Worm (Caenorhabditis elegans) whole organism, mixed stage, embryonic: ENCODE data around the gene chil-22.
A peak's percentile ranks its signal among the peaks of the same experiment; 100 is the strongest.

Experiments used
- M03D4.4 ChIP-seq: sonication (generic microtip); optimal IDR thresholded peaks from 2 replicates; lab custom pipeline; 2017; ENCODE audit warnings: mild to moderate bottlenecking, missing genetic modification characterization, missing compliant biosample characterization
- bed-3 ChIP-seq: fragments of 200-800 bp; sonication (Bioruptor generic); optimal IDR thresholded peaks from 3 replicates; lab custom pipeline; 2018; ENCODE audit warnings: mild to moderate bottlenecking, missing genetic modification characterization, moderate library complexity, missing compliant biosample characterization
- ceh-39 ChIP-seq: fragments of 150-350 bp; optimal IDR thresholded peaks from 2 replicates; lab custom pipeline; 2014; ENCODE audit warnings: missing biosample characterization, missing genetic modification characterization
- ceh-43 ChIP-seq: fragments of 200-800 bp; sonication (Bioruptor generic); optimal IDR thresholded peaks from 2 replicates; lab custom pipeline; 2018; ENCODE audit warnings: mild to moderate bottlenecking, missing genetic modification characterization, moderate library complexity, missing compliant biosample characterization
- ces-1 ChIP-seq: fragments of 150-350 bp; optimal IDR thresholded peaks from 2 replicates; lab custom pipeline; 2014; ENCODE audit warnings: missing biosample characterization, missing genetic modification reagents, missing genetic modification characterization
- cnd-1 ChIP-seq: fragments of 200-800 bp; sonication (Bioruptor generic); optimal IDR thresholded peaks from 2 replicates; lab custom pipeline; 2018; ENCODE audit warnings: mild to moderate bottlenecking, missing genetic modification characterization, missing compliant biosample characterization
- drap-1 ChIP-seq: fragments of 200-800 bp; sonication (Bioruptor generic); optimal IDR thresholded peaks from 3 replicates; lab custom pipeline; 2018; ENCODE audit warnings: mild to moderate bottlenecking, missing genetic modification characterization, missing compliant biosample characterization
- elt-3 ChIP-seq: fragments of 150-350 bp; optimal IDR thresholded peaks from 2 replicates; lab custom pipeline; 2014; ENCODE audit warnings: missing biosample characterization, missing genetic modification characterization
- flh-1 ChIP-seq: fragments of 200-800 bp; sonication (Bioruptor generic); optimal IDR thresholded peaks from 2 replicates; lab custom pipeline; 2018; ENCODE audit warnings: mild to moderate bottlenecking, missing genetic modification characterization, moderate library complexity, missing compliant biosample characterization
- ham-2 ChIP-seq: fragments of 200-800 bp; sonication (Bioruptor generic); optimal IDR thresholded peaks from 2 replicates; lab custom pipeline; 2018; ENCODE audit warnings: mild to moderate bottlenecking, missing genetic modification characterization, missing compliant biosample characterization
- hlh-1 ChIP-seq: fragments of 150-350 bp; optimal IDR thresholded peaks from 2 replicates; lab custom pipeline; 2014; ENCODE audit warnings: missing biosample characterization, missing genetic modification reagents, missing genetic modification characterization
- lin-13 ChIP-seq: fragments of 150-350 bp; optimal IDR thresholded peaks from 2 replicates; lab custom pipeline; 2014; ENCODE audit warnings: missing biosample characterization, missing genetic modification characterization
- lin-32 ChIP-seq: fragments of 200-800 bp; sonication (Bioruptor generic); optimal IDR thresholded peaks from 2 replicates; lab custom pipeline; 2018; ENCODE audit warnings: mild to moderate bottlenecking, missing genetic modification characterization, missing compliant biosample characterization
- lsy-2 ChIP-seq: fragments of 150-350 bp; optimal IDR thresholded peaks from 2 replicates; lab custom pipeline; 2014; ENCODE audit warnings: missing biosample characterization, missing genetic modification characterization
- mep-1 ChIP-seq: fragments of 150-350 bp; optimal IDR thresholded peaks from 2 replicates; lab custom pipeline; 2017; ENCODE audit warnings: missing biosample characterization, missing genetic modification reagents, missing genetic modification characterization, inconsistent platforms
- mls-2 ChIP-seq: sonication (generic microtip); optimal IDR thresholded peaks from 2 replicates; lab custom pipeline; 2016; ENCODE audit warnings: mild to moderate bottlenecking, missing genetic modification characterization, moderate library complexity, missing compliant biosample characterization
- nhr-12 ChIP-seq: fragments of 150-350 bp; optimal IDR thresholded peaks from 2 replicates; lab custom pipeline; 2014; ENCODE audit warnings: missing biosample characterization, missing genetic modification characterization
- nhr-2 ChIP-seq: fragments of 150-350 bp; optimal IDR thresholded peaks from 2 replicates; lab custom pipeline; 2014; ENCODE audit warnings: missing biosample characterization, missing genetic modification characterization
- nhr-28 ChIP-seq: fragments of 150-350 bp; optimal IDR thresholded peaks from 2 replicates; lab custom pipeline; 2014; ENCODE audit warnings: missing biosample characterization, missing genetic modification characterization
- nhr-76 ChIP-seq: sonication (generic microtip); optimal IDR thresholded peaks from 2 replicates; lab custom pipeline; 2017; ENCODE audit warnings: missing biosample characterization, missing genetic modification characterization
- sem-2 ChIP-seq: fragments of 200-800 bp; sonication (Bioruptor generic); optimal IDR thresholded peaks from 2 replicates; lab custom pipeline; 2018; ENCODE audit warnings: mild to moderate bottlenecking, missing genetic modification characterization, missing compliant biosample characterization
- sptf-1 ChIP-seq: sonication (generic microtip); optimal IDR thresholded peaks from 2 replicates; lab custom pipeline; 2017; ENCODE audit warnings: mild to moderate bottlenecking, missing genetic modification characterization, moderate library complexity, missing compliant biosample characterization
- unc-120 ChIP-seq: sonication (generic microtip); optimal IDR thresholded peaks from 2 replicates; lab custom pipeline; 2017; ENCODE audit warnings: missing genetic modification characterization, missing compliant biosample characterization; ENCODE audit not compliant: poor library complexity, severe bottlenecking
- unc-39 ChIP-seq: fragments of 150-350 bp; optimal IDR thresholded peaks from 2 replicates; lab custom pipeline; 2014; ENCODE audit warnings: missing biosample characterization, missing genetic modification characterization
- unc-62 ChIP-seq: fragments of 150-350 bp; optimal IDR thresholded peaks from 2 replicates; lab custom pipeline; 2014; ENCODE audit warnings: missing biosample characterization, missing genetic modification reagents, missing genetic modification characterization
- zip-8 ChIP-seq: fragments of 150-350 bp; optimal IDR thresholded peaks from 2 replicates; lab custom pipeline; 2014; ENCODE audit warnings: missing biosample characterization, missing genetic modification characterization
- ztf-11 ChIP-seq: fragments of 150-350 bp; optimal IDR thresholded peaks from 2 replicates; lab custom pipeline; 2014; ENCODE audit warnings: missing biosample characterization, missing genetic modification characterization

The chil-22 gene

ce11 chrII:9491045-9491444 is 25.1 kb upstream of the chil-22 start:
- TF ChIP-seq ztf-11 (tag; lab: Kevin White, UChicago) (no peak), ceh-43 (GFP tag; lab: Kevin White, UChicago) (peak; percentile 24), lsy-2 (peak; percentile 9), nhr-2 (no peak), unc-120 (tag; lab: Kevin White, UChicago) (peak; percentile 29), nhr-28 (no peak), nhr-76 (tag; lab: Kevin White, UChicago) (no peak), bed-3 (GFP tag; lab: Kevin White, UChicago) (no peak), unc-62 (GFP tag; lab: Kevin White, UChicago) (peak; percentile 53), ceh-39 (tag; lab: Kevin White, UChicago) (peak; percentile 51), mls-2 (peak; percentile 64), hlh-1 (peak; percentile 35), mep-1 (peak; percentile 6), nhr-12 (no peak), unc-39 (tag; lab: Kevin White, UChicago) (no peak), lin-13 (no peak), cnd-1 (tag; lab: Kevin White, UChicago) (peak; percentile 67), flh-1 (GFP tag; lab: Kevin White, UChicago) (no peak)

- TF ChIP-seq ceh-43 (GFP tag; lab: Kevin White, UChicago) (no peak), M03D4.4 (tag; lab: Kevin White, UChicago) (no peak), nhr-2 (no peak), cnd-1 (tag; lab: Kevin White, UChicago) (no peak), nhr-28 (no peak), lin-32 (GFP tag; lab: Kevin White, UChicago) (no peak), ces-1 (GFP tag; lab: Kevin White, UChicago) (no peak), lin-13 (no peak), mep-1 (no peak)
Observed at ce11 chrII:9490589-9490988, 24.6 kb upstream of the chil-22 start.

ce11 chrII:9489922-9490321 is 23.9 kb upstream of the chil-22 start:
- TF ChIP-seq lsy-2: no peak

- TF ChIP-seq M03D4.4 (tag; lab: Kevin White, UChicago) (no peak), cnd-1 (tag; lab: Kevin White, UChicago) (no peak)
- TF ChIP-seq, all 35 proteins: peak for 0
Observed at ce11 chrII:9487337-9487950, 21.4 kb upstream of the chil-22 start, which contains the start of gene T19H5.4. Gene T19H5.4 (minus strand): TSS chrII:9487387.

- TF ChIP-seq lsy-2 (no peak), sptf-1 (no peak), mls-2 (no peak)
Observed at ce11 chrII:9485081-9485730, 19.2 kb upstream of the chil-22 start.

- TF ChIP-seq hlh-1 (no peak), M03D4.4 (tag; lab: Kevin White, UChicago) (no peak), nhr-12 (no peak), lin-13 (no peak), ceh-39 (tag; lab: Kevin White, UChicago) (no peak), unc-120 (tag; lab: Kevin White, UChicago) (no peak), ham-2 (no peak), unc-39 (tag; lab: Kevin White, UChicago) (no peak), sptf-1 (no peak), bed-3 (GFP tag; lab: Kevin White, UChicago) (no peak), ceh-43 (GFP tag; lab: Kevin White, UChicago) (no peak), ztf-11 (tag; lab: Kevin White, UChicago) (no peak), drap-1 (GFP tag; lab: Kevin White, UChicago) (no peak), sem-2 (GFP tag; lab: Kevin White, UChicago) (no peak), elt-3 (no peak), lsy-2 (no peak), zip-8 (no peak), mls-2 (no peak)
Observed at ce11 chrII:9483342-9483741, 17.3 kb upstream of the chil-22 start.
